Worm (Caenorhabditis elegans) whole organism, L4/young adult: ENCODE data around the gene ugt-58.

Experiments used
- W03F9.2 ChIP-seq: fragments of 150-350 bp; optimal IDR thresholded peaks from 2 replicates; lab custom pipeline; 2014; ENCODE audit warnings: missing biosample characterization, missing genetic modification characterization
- dao-5 ChIP-seq: sonication (generic microtip); optimal IDR thresholded peaks from 2 replicates; lab custom pipeline; 2016; ENCODE audit warnings: missing genotype, missing genetic modification characterization, moderate library complexity, missing compliant biosample characterization
- him-1 ChIP-seq: sonication (generic microtip); optimal IDR thresholded peaks from 2 replicates; lab custom pipeline; 2016; ENCODE audit warnings: missing genotype, missing genetic modification reagents, missing genetic modification characterization, missing compliant biosample characterization

ugt-58 gene

ce11 chrII:9596401-9596800 is 9.8 kb upstream of the ugt-58 start, which contains the start of gene E02H1.6:
E02H1.6 (plus strand) TSS chrII:9596701.
- TF ChIP-seq W03F9.2 (tag; lab: Kevin White, UChicago) (no peak), dao-5 (no peak), him-1 (tag; lab: Kevin White, UChicago) (no peak)

DNA sequence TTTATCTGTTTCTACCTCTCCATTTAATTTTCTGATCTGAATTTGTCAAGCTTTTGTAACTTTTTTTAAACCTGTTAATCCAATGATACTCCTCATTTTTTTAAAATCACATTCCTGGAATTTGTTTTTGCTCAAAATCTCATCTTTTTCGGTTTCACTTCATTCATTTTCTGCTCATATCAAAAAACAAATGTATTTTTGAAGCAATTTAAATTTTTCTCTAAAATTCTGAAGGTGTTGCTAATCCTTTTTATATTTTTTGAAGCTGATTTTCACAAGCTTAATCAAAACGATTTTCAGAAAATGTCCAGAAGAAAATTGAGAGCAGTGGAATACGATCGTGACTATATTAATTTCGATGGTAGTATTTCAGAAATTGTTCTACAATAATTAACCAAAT is 8.3 kb upstream of the ugt-58 start, which contains the start of gene E02H1.5:
Gene E02H1.5 (plus strand): TSS at position 301 of the 400 bp plus-strand sequence.
- TF ChIP-seq him-1 (tag; lab: Kevin White, UChicago): no peak
- TF ChIP-seq W03F9.2 (tag; lab: Kevin White, UChicago): no peak
- TF ChIP-seq dao-5: no peak

ce11 chrII:9592737-9593136 is 6.2 kb upstream of the ugt-58 start, which contains the start of gene parp-2:
parp-2 (plus strand) TSS chrII:9593037.
- TF ChIP-seq W03F9.2 (tag; lab: Kevin White, UChicago): no peak
- TF ChIP-seq dao-5: no peak
- TF ChIP-seq him-1 (tag; lab: Kevin White, UChicago): no peak

DNA sequence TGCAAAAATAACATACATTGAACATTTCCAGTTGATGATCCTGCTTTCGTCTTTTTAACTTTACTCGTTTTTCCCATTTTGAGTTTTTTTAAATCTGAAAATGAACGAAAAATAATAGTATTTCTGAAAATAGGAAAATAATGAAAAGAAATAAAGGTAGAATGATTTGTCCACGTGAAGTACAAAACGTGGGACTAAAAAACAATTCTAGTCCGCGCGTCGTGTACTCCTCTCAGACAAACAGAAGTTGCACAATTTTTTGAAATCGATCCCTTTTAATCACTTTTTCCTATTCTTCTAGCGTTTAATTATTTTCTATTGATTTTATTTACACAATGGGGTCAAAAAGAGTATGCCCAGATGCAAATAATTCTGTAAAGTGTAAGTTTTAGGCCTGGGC is 4.5 kb upstream of the ugt-58 start, which contains the start of the genes E02H1.1 and tag-124:
Gene E02H1.1 (minus strand): TSS at position 94 of the 400 bp plus-strand sequence.
Gene tag-124 (plus strand): TSS at position 222 of the 400 bp plus-strand sequence.
- no peak for TF ChIP-seq dao-5
- peak; percentile 55 for TF ChIP-seq W03F9.2 (tag; lab: Kevin White, UChicago)
- TF ChIP-seq him-1 (tag; lab: Kevin White, UChicago): no peak

DNA sequence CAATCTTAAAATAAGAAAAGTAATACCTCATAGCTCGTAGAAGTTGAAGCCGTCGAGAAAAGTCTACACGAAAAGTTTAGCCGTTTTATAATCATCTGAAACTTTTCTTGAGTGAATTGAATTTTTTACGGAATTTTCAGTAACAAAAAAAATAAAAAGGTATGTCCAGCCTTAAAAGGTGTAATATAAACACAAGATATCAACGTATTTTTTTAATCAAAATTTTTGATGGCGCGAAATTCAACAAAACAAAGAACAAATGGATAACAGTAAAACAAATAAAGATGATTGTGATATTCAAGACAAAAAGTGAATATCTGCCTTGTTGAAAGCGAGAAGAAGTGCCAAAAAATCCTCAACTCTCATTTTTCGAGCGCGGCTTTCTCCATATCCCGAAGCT is 3.1 kb upstream of the ugt-58 start, which contains the start of gene eral-1:
Gene eral-1 (minus strand): TSS at position 101 of the 400 bp plus-strand sequence.
- no peak for TF ChIP-seq dao-5
- TF ChIP-seq W03F9.2 (tag; lab: Kevin White, UChicago): no peak
- TF ChIP-seq him-1 (tag; lab: Kevin White, UChicago): no peak

DNA sequence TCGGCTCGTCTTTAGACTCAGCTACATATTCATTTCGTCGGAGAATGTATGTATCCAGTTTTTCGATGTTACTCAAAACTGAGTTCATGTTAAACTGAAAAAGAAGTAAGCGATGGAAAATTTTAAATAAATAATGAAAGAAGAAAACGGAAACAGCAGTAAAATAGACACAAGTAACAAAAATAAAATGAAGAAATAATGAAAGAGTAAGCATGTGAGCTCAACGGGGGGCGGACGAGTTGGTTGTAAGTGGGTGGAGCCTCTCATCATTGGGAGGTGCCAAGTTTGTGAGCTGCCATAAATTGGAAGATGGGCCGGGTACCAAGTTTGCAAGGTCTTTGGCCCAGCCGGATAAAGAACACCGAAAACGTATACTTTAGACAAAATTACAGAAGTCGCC is 3.1 kb downstream of the ugt-58 start, which contains the start of gene wee-1.1:
Gene wee-1.1 (minus strand): TSS at position 101 of the 400 bp plus-strand sequence.
- TF ChIP-seq him-1 (tag; lab: Kevin White, UChicago): no peak
- no peak for TF ChIP-seq W03F9.2 (tag; lab: Kevin White, UChicago)
- TF ChIP-seq dao-5: no peak

DNA sequence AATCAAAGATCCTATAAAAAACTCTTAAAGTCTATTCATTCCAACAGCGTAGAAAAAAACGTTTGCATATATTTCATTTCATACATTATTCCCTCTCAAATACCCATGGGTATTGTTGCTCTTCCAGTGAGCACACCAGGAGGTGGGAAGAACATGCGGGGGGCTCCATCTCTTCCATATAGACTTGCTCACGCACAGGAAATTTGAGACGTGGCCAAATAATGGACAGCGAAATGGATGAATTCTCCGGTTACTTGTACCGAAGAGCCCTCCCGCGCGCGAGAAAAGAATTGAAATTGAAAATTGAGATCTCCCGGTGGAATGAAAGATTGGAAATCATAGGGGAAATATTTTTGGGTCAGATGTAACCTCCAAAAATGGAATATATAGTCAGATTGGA is 9.0 kb downstream of the ugt-58 start:
- no peak for TF ChIP-seq W03F9.2 (tag; lab: Kevin White, UChicago)
- no peak for TF ChIP-seq dao-5
- TF ChIP-seq him-1 (tag; lab: Kevin White, UChicago): no peak

DNA sequence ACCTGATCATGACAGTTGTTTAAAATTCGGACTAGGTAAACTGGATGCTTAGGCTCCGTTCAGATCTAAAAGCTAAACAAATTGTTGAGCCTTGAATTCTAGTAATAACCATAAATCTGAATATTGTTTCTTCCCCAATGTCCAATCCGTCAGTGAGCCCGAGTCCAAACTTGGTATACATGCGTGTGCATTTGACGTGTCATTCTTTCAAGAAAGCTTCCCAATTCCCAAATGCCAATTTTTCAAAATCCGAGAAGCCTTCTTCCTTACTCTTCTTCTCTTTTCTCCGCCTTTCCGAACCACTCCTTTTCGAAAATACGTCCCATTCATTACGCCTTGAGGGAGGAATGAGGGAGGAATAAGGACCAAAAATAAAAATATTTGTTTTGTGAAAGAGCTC is 9.9 kb downstream of the ugt-58 start:
- TF ChIP-seq W03F9.2 (tag; lab: Kevin White, UChicago) (no peak), him-1 (tag; lab: Kevin White, UChicago) (no peak), dao-5 (no peak)

- TF ChIP-seq dao-5 (no peak), him-1 (tag; lab: Kevin White, UChicago) (no peak), W03F9.2 (tag; lab: Kevin White, UChicago) (no peak)
Observed at ce11 chrII:9575670-9576069, 10.9 kb downstream of the ugt-58 start, which contains the start of gene exc-7. exc-7 (plus strand) TSS chrII:9575970.

DNA sequence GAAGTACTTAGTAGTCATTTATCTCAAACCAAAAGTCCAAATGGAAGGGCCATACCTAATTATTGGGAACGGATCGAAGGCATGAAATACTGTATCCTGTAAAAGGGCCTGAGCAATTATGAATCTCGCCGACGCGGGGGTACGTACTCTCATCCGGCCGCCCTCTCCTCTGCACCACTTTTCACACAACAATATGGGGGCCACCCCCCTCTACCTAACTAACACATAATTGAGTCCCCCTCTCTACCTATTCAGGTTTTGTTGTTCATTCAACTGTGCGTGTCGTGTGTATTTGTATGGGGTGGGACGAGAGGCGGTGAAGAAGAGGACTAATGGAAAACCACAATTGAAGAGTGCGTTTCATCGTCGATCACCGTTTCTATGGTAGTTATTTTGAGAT is 12.2 kb downstream of the ugt-58 start:
- TF ChIP-seq W03F9.2 (tag; lab: Kevin White, UChicago) (no peak), him-1 (tag; lab: Kevin White, UChicago) (no peak), dao-5 (no peak)

DNA sequence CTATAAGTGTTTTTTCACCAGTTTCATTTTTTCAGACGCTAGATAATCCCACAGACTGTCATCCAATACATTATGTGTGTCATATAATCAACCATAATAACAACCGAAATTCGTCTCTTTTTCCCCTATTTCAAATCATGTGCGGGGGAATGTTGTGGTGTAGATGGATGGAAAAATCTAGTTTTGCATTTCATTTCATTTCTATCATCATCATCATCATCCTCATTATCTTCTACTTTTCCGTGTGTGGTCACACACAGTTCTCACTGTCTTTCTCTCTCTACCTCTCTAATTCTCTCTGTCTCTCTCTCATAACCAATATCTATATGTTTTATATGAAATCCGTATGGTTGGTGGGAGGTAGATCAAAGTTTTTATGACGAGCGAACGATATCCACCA is 13.2 kb downstream of the ugt-58 start:
- TF ChIP-seq dao-5: no peak
- TF ChIP-seq W03F9.2 (tag; lab: Kevin White, UChicago): no peak
- no peak for TF ChIP-seq him-1 (tag; lab: Kevin White, UChicago)

DNA sequence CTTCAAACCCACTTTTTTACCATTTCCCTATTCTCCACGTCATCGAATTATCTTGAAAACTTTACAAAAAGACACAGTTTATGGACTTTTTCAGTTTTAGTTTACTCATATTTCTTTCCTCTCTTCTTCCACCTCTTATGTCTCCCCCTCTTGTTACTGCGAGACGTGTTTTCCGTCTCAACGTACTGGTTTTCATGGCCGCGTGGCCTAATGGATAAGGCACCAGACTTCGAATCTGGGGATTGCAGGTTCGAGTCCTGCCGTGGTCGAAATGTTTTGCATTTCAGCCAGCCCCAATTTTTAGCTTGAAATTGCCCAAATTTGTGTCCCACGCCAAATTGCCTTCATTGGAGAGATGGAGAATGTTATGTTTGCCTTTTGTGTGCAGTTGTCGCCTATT is 20.5 kb downstream of the ugt-58 start:
- peak; percentile 80 for TF ChIP-seq dao-5
- TF ChIP-seq W03F9.2 (tag; lab: Kevin White, UChicago): no peak
- TF ChIP-seq him-1 (tag; lab: Kevin White, UChicago): peak; percentile 49

ce11 chrII:9560895-9561294 is 25.7 kb downstream of the ugt-58 start:
- TF ChIP-seq dao-5 (no peak), W03F9.2 (tag; lab: Kevin White, UChicago) (no peak), him-1 (tag; lab: Kevin White, UChicago) (no peak)

- TF ChIP-seq dao-5 (no peak), W03F9.2 (tag; lab: Kevin White, UChicago) (no peak), him-1 (tag; lab: Kevin White, UChicago) (no peak)
Observed at ce11 chrII:9559929-9560328, 26.7 kb downstream of the ugt-58 start, which contains the start of gene F35H8.4. F35H8.4 (minus strand) TSS chrII:9560029.

DNA sequence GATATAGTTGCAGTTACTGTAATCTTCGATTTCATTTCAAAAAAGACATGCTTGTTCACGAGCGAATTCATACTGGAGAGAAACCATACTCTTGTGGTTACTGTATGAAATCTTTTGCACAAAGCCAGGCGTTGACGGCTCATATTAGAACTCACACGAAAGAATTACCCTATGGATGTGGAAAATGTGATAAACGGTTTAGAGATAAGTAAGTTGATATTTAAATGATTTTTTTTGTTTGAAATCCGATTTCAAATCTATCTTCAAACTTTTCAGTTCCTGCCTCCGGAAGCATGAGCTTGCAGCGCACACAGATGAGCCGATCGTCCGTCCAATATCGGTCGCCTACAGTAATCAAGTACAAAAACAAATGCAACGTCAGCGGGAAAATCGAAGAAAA is 27.7 kb downstream of the ugt-58 start:
- TF ChIP-seq dao-5 (no peak), him-1 (tag; lab: Kevin White, UChicago) (no peak), W03F9.2 (tag; lab: Kevin White, UChicago) (no peak)
